Worm (Caenorhabditis elegans) whole organism, L4 larva: ENCODE measurements around the gene srlf-18.

ENCODE experiments used
- D1046.2 ChIP-seq: fragments of 200-800 bp; sonication (Bioruptor generic); IDR thresholded peaks from 2 replicates; pipeline ENCODE4 v1.3.6; 2022; ENCODE audit warnings: missing genetic modification characterization, missing compliant biosample characterization
- F10B5.3 ChIP-seq: sonication (generic microtip); optimal IDR thresholded peaks from 2 replicates; lab custom pipeline; 2016; ENCODE audit warnings: mild to moderate bottlenecking, missing genetic modification characterization, missing compliant biosample characterization
- F44E2.7 ChIP-seq: fragments of 200-800 bp; sonication (Bioruptor generic); IDR thresholded peaks from 2 replicates; pipeline ENCODE4 v2.1.2; 2022; ENCODE audit warnings: missing genetic modification characterization, missing compliant biosample characterization
- R02D3.7 ChIP-seq: fragments of 150-350 bp; sonication (generic microtip); optimal IDR thresholded peaks from 3 replicates; lab custom pipeline; 2014; ENCODE audit warnings: missing biosample characterization, missing genetic modification characterization
- T20F7.1 ChIP-seq: fragments of 200-800 bp; sonication (Bioruptor generic); optimal IDR thresholded peaks from 2 replicates; lab custom pipeline; 2018; ENCODE audit warnings: mild to moderate bottlenecking, missing genetic modification characterization, missing compliant biosample characterization
- T26A8.4 ChIP-seq: fragments of 200-800 bp; sonication (Bioruptor generic); IDR thresholded peaks from 2 replicates; pipeline ENCODE4 v1.3.6; 2022; ENCODE audit warnings: missing genetic modification characterization, missing compliant biosample characterization
- Y105C5A.15 ChIP-seq: fragments of 200-800 bp; sonication (Bioruptor generic); IDR thresholded peaks from 2 replicates; pipeline ENCODE4 v1.3.6; 2022; ENCODE audit warnings: missing genetic modification characterization, missing compliant biosample characterization
- ZK337.2 ChIP-seq: fragments of 200-800 bp; sonication (Bioruptor generic); IDR thresholded peaks from 2 replicates; pipeline ENCODE4 v1.3.6; 2022; ENCODE audit warnings: missing genetic modification reagents, missing genetic modification characterization, missing compliant biosample characterization
- ZK546.5 ChIP-seq, 2 experiments: sonication (generic microtip); optimal IDR thresholded peaks; 2 replicates each; lab custom pipeline; 2017; ENCODE audit warnings: missing biosample characterization in 2 of 2, missing genetic modification characterization in 2 of 2
- aha-1 ChIP-seq: fragments of 150-350 bp; peaks from one replicate; lab custom pipeline; 2014; ENCODE audit warnings: missing biosample characterization, missing genetic modification characterization
- arid-1 ChIP-seq: fragments of 200-800 bp; sonication (Bioruptor generic); conservative IDR thresholded peaks from 2 replicates; pipeline ENCODE4 v1.3.6; 2022; ENCODE audit warnings: missing genetic modification reagents, missing genetic modification characterization, missing compliant biosample characterization
- attf-4 ChIP-seq: sonication (generic microtip); optimal IDR thresholded peaks from 3 replicates; lab custom pipeline; 2017; ENCODE audit warnings: missing biosample characterization, missing genetic modification characterization
- ceh-20 ChIP-seq: fragments of 200-800 bp; sonication (Bioruptor generic); IDR thresholded peaks from 2 replicates; pipeline ENCODE4 v1.3.6; 2022; ENCODE audit warnings: missing genetic modification reagents, missing genetic modification characterization, missing compliant biosample characterization
- ceh-28 ChIP-seq: fragments of 150-350 bp; optimal IDR thresholded peaks from 2 replicates; lab custom pipeline; 2014; ENCODE audit warnings: missing biosample characterization, missing genetic modification reagents, missing genetic modification characterization
- ceh-44 ChIP-seq: fragments of 200-800 bp; sonication (Bioruptor generic); IDR thresholded peaks from 2 replicates; pipeline ENCODE4 v1.3.6; 2022; ENCODE audit warnings: missing genetic modification reagents, missing genetic modification characterization, missing compliant biosample characterization
- ceh-82 ChIP-seq: sonication (generic microtip); optimal IDR thresholded peaks from 2 replicates; lab custom pipeline; 2017; ENCODE audit warnings: missing biosample characterization, missing genetic modification characterization
- ces-1 ChIP-seq: fragments of 150-350 bp; sonication (generic microtip); optimal IDR thresholded peaks from 4 replicates; lab custom pipeline; 2014; ENCODE audit warnings: missing biosample characterization, missing genetic modification reagents, missing genetic modification characterization
- ctbp-1 ChIP-seq: fragments of 200-800 bp; sonication (Bioruptor generic); IDR thresholded peaks from 2 replicates; pipeline ENCODE4 v1.3.6; 2022; ENCODE audit warnings: missing genetic modification reagents, missing genetic modification characterization, missing compliant biosample characterization
- daf-12 ChIP-seq: fragments of 150-350 bp; optimal IDR thresholded peaks from 2 replicates; lab custom pipeline; 2014; ENCODE audit warnings: missing biosample characterization, missing genetic modification reagents, missing genetic modification characterization
- daf-8 ChIP-seq: fragments of 200-800 bp; sonication (Bioruptor generic); IDR thresholded peaks from 2 replicates; pipeline ENCODE4 v1.3.6; 2022; ENCODE audit warnings: missing genetic modification characterization, missing compliant biosample characterization
- dmd-8 ChIP-seq: fragments of 200-800 bp; sonication (Bioruptor generic); IDR thresholded peaks from 2 replicates; pipeline ENCODE4 v1.3.6; 2022; ENCODE audit warnings: missing genetic modification characterization, missing compliant biosample characterization
- duxl-1 ChIP-seq: sonication (generic microtip); optimal IDR thresholded peaks from 2 replicates; lab custom pipeline; 2016; ENCODE audit warnings: mild to moderate bottlenecking, missing genetic modification characterization, moderate library complexity, missing compliant biosample characterization; ENCODE audit not compliant: poor library complexity
- egl-43 ChIP-seq: fragments of 200-800 bp; sonication (Bioruptor generic); IDR thresholded peaks from 2 replicates; pipeline ENCODE4 v1.3.6; 2022; ENCODE audit warnings: missing genetic modification reagents, missing genetic modification characterization, missing compliant biosample characterization
- fkh-10 ChIP-seq: fragments of 150-350 bp; optimal IDR thresholded peaks from 2 replicates; lab custom pipeline; 2014; ENCODE audit warnings: missing biosample characterization, missing genetic modification reagents, missing genetic modification characterization
- hlh-11 ChIP-seq: fragments of 200-800 bp; sonication (Bioruptor generic); optimal IDR thresholded peaks from 2 replicates; lab custom pipeline; 2018; ENCODE audit warnings: mild to moderate bottlenecking, missing genetic modification characterization, missing compliant biosample characterization
- jun-1 ChIP-seq: fragments of 150-350 bp; optimal IDR thresholded peaks from 2 replicates; lab custom pipeline; 2014; ENCODE audit warnings: missing biosample characterization, missing genetic modification reagents, missing genetic modification characterization
- lin-1 ChIP-seq: fragments of 200-800 bp; sonication (Bioruptor generic); IDR thresholded peaks from 2 replicates; pipeline ENCODE4 v1.3.6; 2022; ENCODE audit warnings: missing genetic modification reagents, missing genetic modification characterization, missing compliant biosample characterization
- lin-38 ChIP-seq: fragments of 200-800 bp; sonication (Bioruptor generic); IDR thresholded peaks from 2 replicates; pipeline ENCODE4 v1.3.6; 2022; ENCODE audit warnings: missing genetic modification reagents, missing genetic modification characterization, missing compliant biosample characterization
- lir-3 ChIP-seq: sonication (generic microtip); optimal IDR thresholded peaks from 2 replicates; lab custom pipeline; 2016; ENCODE audit warnings: mild to moderate bottlenecking, missing genetic modification characterization, missing compliant biosample characterization
- lsy-2 ChIP-seq, 2 experiments: fragments of 150-350 bp in 1 of 2; sonication (generic microtip) in 1 of 2; optimal IDR thresholded peaks; 2 replicates each; lab custom pipeline; 2014 to 2017; ENCODE audit warnings: missing biosample characterization in 2 of 2, missing genetic modification characterization in 2 of 2
- madf-5 ChIP-seq, 2 experiments: fragments of 200-800 bp; sonication (Bioruptor generic); IDR thresholded peaks; 2 replicates each; pipeline ENCODE4 v1.3.6; 2022; ENCODE audit warnings: missing compliant biosample characterization in 2 of 2, missing genetic modification characterization in 2 of 2
- mdl-1 ChIP-seq, 2 experiments: fragments of 150-350 bp in 1 of 2; sonication (generic microtip) in 1 of 2; optimal IDR thresholded peaks; 2 replicates each; lab custom pipeline; 2014 to 2017; ENCODE audit warnings: missing biosample characterization in 2 of 2, missing genetic modification characterization in 2 of 2
- nhr-10 ChIP-seq: fragments of 150-350 bp; optimal IDR thresholded peaks from 2 replicates; lab custom pipeline; 2014; ENCODE audit warnings: missing biosample characterization, missing genetic modification characterization
- nhr-102 ChIP-seq: sonication (generic microtip); optimal IDR thresholded peaks from 2 replicates; lab custom pipeline; 2016; ENCODE audit warnings: mild to moderate bottlenecking, missing genetic modification characterization, moderate library complexity, missing compliant biosample characterization
- nhr-11 ChIP-seq: fragments of 150-350 bp; optimal IDR thresholded peaks from 2 replicates; lab custom pipeline; 2014; ENCODE audit warnings: missing biosample characterization, missing genetic modification characterization
- nhr-111 ChIP-seq: fragments of 200-800 bp; sonication (Bioruptor generic); optimal IDR thresholded peaks from 2 replicates; lab custom pipeline; 2018; ENCODE audit warnings: mild to moderate bottlenecking, missing genetic modification characterization, missing compliant biosample characterization
- nhr-237 ChIP-seq: sonication (generic microtip); optimal IDR thresholded peaks from 2 replicates; lab custom pipeline; 2017; ENCODE audit warnings: missing biosample characterization, missing genetic modification characterization
- nhr-41 ChIP-seq: fragments of 200-800 bp; sonication (Bioruptor generic); IDR thresholded peaks from 2 replicates; pipeline ENCODE4 v1.3.6; 2022; ENCODE audit warnings: missing genetic modification reagents, missing genetic modification characterization, missing compliant biosample characterization
- nhr-42 ChIP-seq: fragments of 200-800 bp; sonication (Bioruptor generic); IDR thresholded peaks from 2 replicates; pipeline ENCODE4 v1.3.6; 2022; ENCODE audit warnings: missing genetic modification characterization, missing compliant biosample characterization
- nhr-77 ChIP-seq: fragments of 150-350 bp; optimal IDR thresholded peaks from 2 replicates; lab custom pipeline; 2014; ENCODE audit warnings: missing biosample characterization, missing genetic modification characterization
- rbr-2 ChIP-seq: sonication (generic microtip); optimal IDR thresholded peaks from 2 replicates; lab custom pipeline; 2016; ENCODE audit warnings: missing genotype, missing genetic modification characterization, missing compliant biosample characterization
- saeg-2 ChIP-seq: fragments of 200-800 bp; sonication (Bioruptor generic); IDR thresholded peaks from 2 replicates; pipeline ENCODE4 v1.3.6; 2022; ENCODE audit warnings: missing genetic modification reagents, missing genetic modification characterization, missing compliant biosample characterization
- sdz-12 ChIP-seq: fragments of 200-800 bp; sonication (Bioruptor generic); optimal IDR thresholded peaks from 2 replicates; lab custom pipeline; 2018; ENCODE audit warnings: mild to moderate bottlenecking, missing genetic modification characterization, missing compliant biosample characterization
- set-16 ChIP-seq: fragments of 200-800 bp; sonication (Bioruptor generic); IDR thresholded peaks from 2 replicates; pipeline ENCODE4 v1.3.6; 2022; ENCODE audit warnings: missing genetic modification reagents, missing genetic modification characterization, missing compliant biosample characterization
- snpc-4 ChIP-seq: fragments of 150-350 bp; optimal IDR thresholded peaks from 2 replicates; lab custom pipeline; 2014; ENCODE audit warnings: missing biosample characterization, missing genetic modification characterization
- spr-1 ChIP-seq: sonication (generic microtip); optimal IDR thresholded peaks from 2 replicates; lab custom pipeline; 2016; ENCODE audit warnings: mild to moderate bottlenecking, missing genetic modification characterization, missing compliant biosample characterization
- tra-1 ChIP-seq: fragments of 200-800 bp; sonication (Bioruptor generic); IDR thresholded peaks from 2 replicates; pipeline ENCODE4 v1.3.6; 2022; ENCODE audit warnings: missing genetic modification reagents, missing genetic modification characterization, missing compliant biosample characterization
- unc-39 ChIP-seq: sonication (generic microtip); optimal IDR thresholded peaks from 2 replicates; lab custom pipeline; 2017; ENCODE audit warnings: missing biosample characterization, missing genetic modification characterization
- unc-62 ChIP-seq, 3 experiments: fragments of 150-350 bp in 1 of 3; sonication (generic microtip); optimal IDR thresholded peaks in 2 of 3; peaks in 1 of 3; 1 replicate in 1 of 3; 2 replicates in 2 of 3; lab custom pipeline; 2014 to 2017; ENCODE audit warnings: missing biosample characterization in 3 of 3, missing genetic modification characterization in 3 of 3, missing genetic modification reagents in 3 of 3, missing genotype in 1 of 3
- zip-11 ChIP-seq: fragments of 200-800 bp; sonication (Bioruptor generic); IDR thresholded peaks from 2 replicates; pipeline ENCODE4 v1.3.6; 2022; ENCODE audit warnings: missing genetic modification characterization, missing compliant biosample characterization
- zip-2 ChIP-seq: fragments of 150-350 bp; optimal IDR thresholded peaks from 2 replicates; lab custom pipeline; 2014; ENCODE audit warnings: missing biosample characterization, missing genetic modification characterization

The srlf-18 gene

ce11 chrIV:11118837-11119491, 17.7 kb upstream of the srlf-18 start, which contains the start of the genes imp-2 and enpl-1 (continued):
- TF ChIP-seq D1046.2 (GFP tag; lab: Robert Waterston, UW) (no peak), ZK546.5 (tag; optimal IDR thresholded peaks at IDR 0.05; lab: Kevin White, UChicago) (peak in 1 of 2 experiments; percentile 44), ceh-44 (no peak), zip-11 (no peak), jun-1 (peak; percentile 71), nhr-11 (tag; lab: Kevin White, UChicago) (peak; percentile 83), ceh-20 (peak; percentile 68; the same call in 1 of the 2 replicates), Y105C5A.15 (GFP tag; lab: Robert Waterston, UW) (no peak), set-16 (GFP tag; lab: Robert Waterston, UW) (peak; percentile 67), unc-39 (tag; lab: Kevin White, UChicago) (no peak), lir-3 (tag; lab: Kevin White, UChicago) (peak; percentile 2), unc-62 (GFP tag; optimal IDR thresholded peaks at IDR 0.05 in 1 of 2; lab: Kevin White, UChicago) (peak in 1 of 2 experiments; percentile 96), unc-62 (tag; optimal IDR thresholded peaks at IDR 0.05; lab: Kevin White, UChicago) (no peak), egl-43 (peak; percentile 86), F10B5.3 (peak; percentile 69), aha-1 (tag; lab: Kevin White, UChicago) (peak; percentile 87), ZK337.2 (GFP tag; lab: Robert Waterston, UW) (no peak), snpc-4 (tag; lab: Kevin White, UChicago) (no peak), nhr-102 (peak; percentile 82), daf-8 (GFP tag; lab: Robert Waterston, UW) (no peak), nhr-77 (tag; lab: Kevin White, UChicago) (peak; percentile 77), dmd-8 (0 out of 2 replicates have a peak, but pooled peaks have one; percentile 53), ces-1 (GFP tag; lab: Kevin White, UChicago) (no peak), nhr-41 (GFP tag; lab: Robert Waterston, UW) (no peak), attf-4 (tag; lab: Kevin White, UChicago) (no peak), nhr-111 (no peak), arid-1 (GFP tag; lab: Robert Waterston, UW) (peak; percentile 71), zip-2 (tag; lab: Kevin White, UChicago) (peak; percentile 43), R02D3.7 (tag; lab: Kevin White, UChicago) (no peak), ctbp-1 (GFP tag; lab: Robert Waterston, UW) (peak; percentile 82), spr-1 (tag; lab: Kevin White, UChicago) (peak; percentile 59), nhr-237 (no peak), tra-1 (GFP tag; lab: Robert Waterston, UW) (peak; percentile 49; the same call in 1 of the 2 replicates), mdl-1 (tag; optimal IDR thresholded peaks at IDR 0.05; lab: Kevin White, UChicago) (peak; percentile 71 to 98), nhr-42 (peak; percentile 58; the same call in 1 of the 2 replicates), F44E2.7 (GFP tag; lab: Robert Waterston, UW) (no peak), ceh-82 (no peak), sdz-12 (no peak), duxl-1 (peak; percentile 53), fkh-10 (GFP tag; lab: Kevin White, UChicago) (peak; percentile 85), saeg-2 (GFP tag; lab: Robert Waterston, UW) (peak; percentile 78), daf-12 (tag; lab: Kevin White, UChicago) (no peak), T26A8.4 (GFP tag; lab: Robert Waterston, UW) (peak; percentile 89), hlh-11 (tag; lab: Kevin White, UChicago) (peak; percentile 96), lin-38 (GFP tag; lab: Robert Waterston, UW) (peak; percentile 80), rbr-2 (peak; percentile 90), lin-1 (GFP tag; lab: Robert Waterston, UW) (peak; percentile 70; the same call in 1 of the 2 replicates), T20F7.1 (GFP tag; lab: Kevin White, UChicago) (peak; percentile 85), nhr-10 (tag; lab: Kevin White, UChicago) (peak; percentile 30), madf-5 (GFP tag; IDR thresholded peaks at IDR 0.05; lab: Robert Waterston, UW) (no peak), ceh-28 (tag; lab: Kevin White, UChicago) (no peak), lsy-2 (tag; optimal IDR thresholded peaks at IDR 0.05; lab: Kevin White, UChicago) (peak; percentile 85 to 96)
